Worm (Caenorhabditis elegans) whole organism, L2 larva: Measurements from ENCODE around the gene T28H10.1.

ENCODE experiments used
- R02D3.7 ChIP-seq: fragments of 150-350 bp; optimal IDR thresholded peaks from 2 replicates; lab custom pipeline; 2014; ENCODE audit warnings: missing biosample characterization, missing genetic modification characterization
- ZK546.5 ChIP-seq: sonication (generic microtip); optimal IDR thresholded peaks from 2 replicates; lab custom pipeline; 2017; ENCODE audit warnings: missing biosample characterization, missing genetic modification characterization
- aly-2 ChIP-seq: fragments of 150-350 bp; optimal IDR thresholded peaks from 2 replicates; lab custom pipeline; 2014; ENCODE audit warnings: missing biosample characterization, missing genetic modification characterization
- dmd-4 ChIP-seq: sonication (generic microtip); optimal IDR thresholded peaks from 2 replicates; lab custom pipeline; 2017; ENCODE audit warnings: missing biosample characterization, missing genetic modification characterization
- elt-3 ChIP-seq: sonication (generic microtip); optimal IDR thresholded peaks from 2 replicates; lab custom pipeline; 2017; ENCODE audit warnings: missing biosample characterization, missing genetic modification characterization
- fos-1 ChIP-seq: fragments of 150-350 bp; optimal IDR thresholded peaks from 2 replicates; lab custom pipeline; 2014; ENCODE audit warnings: missing biosample characterization, missing genetic modification characterization
- mab-5 ChIP-seq: fragments of 150-350 bp; optimal IDR thresholded peaks from 2 replicates; lab custom pipeline; 2014; ENCODE audit warnings: missing biosample characterization, missing genetic modification characterization
- nhr-129 ChIP-seq: fragments of 150-350 bp; optimal IDR thresholded peaks from 2 replicates; lab custom pipeline; 2014; ENCODE audit warnings: missing biosample characterization, missing genetic modification characterization
- skn-1 ChIP-seq: sonication (generic microtip); optimal IDR thresholded peaks from 2 replicates; lab custom pipeline; 2017; ENCODE audit warnings: missing biosample characterization, missing genetic modification characterization
- sma-3 ChIP-seq: sonication (generic microtip); optimal IDR thresholded peaks from 2 replicates; lab custom pipeline; 2016; ENCODE audit warnings: missing genetic modification reagents, missing genetic modification characterization, missing compliant biosample characterization
- snpc-4 ChIP-seq: fragments of 150-350 bp; optimal IDR thresholded peaks from 2 replicates; lab custom pipeline; 2014; ENCODE audit warnings: missing biosample characterization, missing genetic modification characterization
- ztf-11 ChIP-seq: sonication (generic microtip); optimal IDR thresholded peaks from 2 replicates; lab custom pipeline; 2017; ENCODE audit warnings: missing biosample characterization, missing genetic modification characterization

ce11 chrV:12470324-12470723, 33.3 kb upstream of the T28H10.1 start:
- TF ChIP-seq dmd-4 (no peak), snpc-4 (tag; lab: Kevin White, UChicago) (no peak), elt-3 (tag; lab: Kevin White, UChicago) (no peak), fos-1 (tag; lab: Kevin White, UChicago) (no peak), R02D3.7 (tag; lab: Kevin White, UChicago) (no peak), ZK546.5 (no peak), sma-3 (GFP tag; lab: Kevin White, UChicago) (no peak), ztf-11 (tag; lab: Kevin White, UChicago) (no peak), mab-5 (tag; lab: Kevin White, UChicago) (no peak), aly-2 (tag; lab: Kevin White, UChicago) (no peak), skn-1 (tag; lab: Kevin White, UChicago) (no peak), nhr-129 (tag; lab: Kevin White, UChicago) (no peak)
